Fruit fly (Drosophila melanogaster) whole organism, embryonic: ENCODE data around the gene sima.
A peak's percentile ranks its signal among the peaks of the same experiment; 100 is the strongest.

ENCODE experiments used
- Bdp1 ChIP-seq: fragments of 200-800 bp; sonication (Bioruptor generic); optimal IDR thresholded peaks from 3 replicates; lab custom pipeline; 2016; ENCODE audit warnings: missing biosample characterization, missing genetic modification characterization
- CG10147 ChIP-seq: fragments of 200-800 bp; sonication (Bioruptor generic); optimal IDR thresholded peaks from 2 replicates; lab custom pipeline; 2019; ENCODE audit warnings: missing biosample characterization, mild to moderate bottlenecking, missing genetic modification characterization, moderate library complexity
- CG10321 ChIP-seq: fragments of 200-800 bp; sonication (Bioruptor generic); IDR thresholded peaks from 2 replicates; pipeline ENCODE4 v1.3.6; 2022; ENCODE audit warnings: missing biosample characterization, missing genetic modification characterization
- CG10959 ChIP-seq: fragments of 200-800 bp; sonication (Bioruptor generic); IDR thresholded peaks from 2 replicates; pipeline ENCODE4 v1.3.6; 2022; ENCODE audit warnings: missing biosample characterization, missing genetic modification characterization
- CG10979 ChIP-seq: fragments of 200-800 bp; sonication (Bioruptor generic); optimal IDR thresholded peaks from 2 replicates; lab custom pipeline; 2018; ENCODE audit warnings: missing biosample characterization, mild to moderate bottlenecking, missing genetic modification characterization, moderate library complexity
- CG11085 ChIP-seq: fragments of 200-800 bp; sonication (Bioruptor generic); IDR thresholded peaks from 2 replicates; pipeline ENCODE4 v1.3.6; 2022; ENCODE audit warnings: missing biosample characterization, missing genetic modification characterization
- CG13296 ChIP-seq: fragments of 200-800 bp; sonication (Bioruptor generic); optimal IDR thresholded peaks from 3 replicates; lab custom pipeline; 2018; ENCODE audit warnings: missing biosample characterization, mild to moderate bottlenecking, missing genetic modification characterization
- CG13424 ChIP-seq: fragments of 200-800 bp; sonication (Bioruptor generic); optimal IDR thresholded peaks from 2 replicates; lab custom pipeline; 2019; ENCODE audit warnings: missing biosample characterization, mild to moderate bottlenecking, missing genetic modification characterization, moderate library complexity
- CG14014 ChIP-seq: fragments of 200-800 bp; sonication (Bioruptor generic); IDR thresholded peaks from 2 replicates; pipeline ENCODE4 v1.3.6; 2022; ENCODE audit warnings: missing biosample characterization, missing genetic modification characterization
- CG14710 ChIP-seq: fragments of 200-800 bp; sonication (Bioruptor generic); optimal IDR thresholded peaks from 3 replicates; lab custom pipeline; 2019; ENCODE audit warnings: missing biosample characterization, mild to moderate bottlenecking, missing genetic modification characterization, moderate library complexity
- CG15479 ChIP-seq: fragments of 200-800 bp; sonication (Bioruptor generic); optimal IDR thresholded peaks from 3 replicates; lab custom pipeline; 2019; ENCODE audit warnings: missing biosample characterization, mild to moderate bottlenecking, missing genetic modification characterization, moderate library complexity
- CG15514 ChIP-seq: fragments of 200-800 bp; sonication (Bioruptor generic); optimal IDR thresholded peaks from 3 replicates; lab custom pipeline; 2017; ENCODE audit warnings: missing biosample characterization, missing genetic modification characterization, mild to moderate bottlenecking, moderate library complexity, missing genetic modification reagents
- CG16813 ChIP-seq: fragments of 200-800 bp; sonication (Bioruptor generic); IDR thresholded peaks from 3 replicates; pipeline ENCODE4 v1.3.6; 2022; ENCODE audit warnings: missing biosample characterization, missing genetic modification characterization; ENCODE audit not compliant: partially characterized antibody
- CG17359 ChIP-seq: fragments of 200-800 bp; sonication (Bioruptor generic); optimal IDR thresholded peaks from 3 replicates; lab custom pipeline; 2018; ENCODE audit warnings: missing biosample characterization, mild to moderate bottlenecking, missing genetic modification characterization, moderate library complexity
- CG2116 ChIP-seq: fragments of 200-800 bp; sonication (Bioruptor generic); optimal IDR thresholded peaks from 3 replicates; lab custom pipeline; 2018; ENCODE audit warnings: missing biosample characterization, mild to moderate bottlenecking, missing genetic modification characterization
- CG2129 ChIP-seq: fragments of 200-800 bp; sonication (Bioruptor generic); IDR thresholded peaks from 2 replicates; pipeline ENCODE4 v1.3.6; 2022; ENCODE audit warnings: missing biosample characterization, missing genetic modification characterization; ENCODE audit not compliant: partially characterized antibody
- CG2199 ChIP-seq: fragments of 200-800 bp; sonication (Bioruptor generic); IDR thresholded peaks from 3 replicates; pipeline ENCODE4 v1.3.6; 2022; ENCODE audit warnings: missing biosample characterization, missing genetic modification characterization
- CG2202 ChIP-seq: fragments of 200-800 bp; sonication (Bioruptor generic); optimal IDR thresholded peaks from 2 replicates; lab custom pipeline; 2018; ENCODE audit warnings: missing biosample characterization, mild to moderate bottlenecking, missing genetic modification characterization
- CG32767 ChIP-seq: fragments of 200-800 bp; sonication (Bioruptor generic); IDR thresholded peaks from 2 replicates; pipeline ENCODE4 v1.3.6; 2022; ENCODE audit warnings: missing biosample characterization, missing genetic modification characterization
- CG4707 ChIP-seq: fragments of 200-800 bp; sonication (Bioruptor generic); optimal IDR thresholded peaks from 2 replicates; lab custom pipeline; 2018; ENCODE audit warnings: missing biosample characterization, mild to moderate bottlenecking, missing genetic modification characterization, moderate library complexity
- CG6765 ChIP-seq: fragments of 200-800 bp; sonication (Bioruptor generic); optimal IDR thresholded peaks from 3 replicates; lab custom pipeline; 2017; ENCODE audit warnings: missing biosample characterization, mild to moderate bottlenecking, missing genetic modification characterization
- CG7839 ChIP-seq: fragments of 200-800 bp; sonication (Bioruptor generic); optimal IDR thresholded peaks from 3 replicates; lab custom pipeline; 2018; ENCODE audit warnings: missing biosample characterization, mild to moderate bottlenecking, missing genetic modification characterization, moderate library complexity
- CG9727 ChIP-seq: fragments of 200-800 bp; sonication (Bioruptor generic); optimal IDR thresholded peaks from 3 replicates; lab custom pipeline; 2017; ENCODE audit warnings: missing biosample characterization, mild to moderate bottlenecking, missing genetic modification characterization
- CG9817 ChIP-seq: fragments of 200-800 bp; sonication (Bioruptor generic); optimal IDR thresholded peaks from 2 replicates; lab custom pipeline; 2018; ENCODE audit warnings: missing biosample characterization, mild to moderate bottlenecking, missing genetic modification characterization, moderate library complexity
- Dbx ChIP-seq: fragments of 200-800 bp; sonication (Bioruptor generic); IDR thresholded peaks from 3 replicates; pipeline ENCODE4 v1.3.6; 2022; ENCODE audit warnings: missing biosample characterization, missing genetic modification characterization
- HHEX ChIP-seq: fragments of 200-800 bp; sonication (Bioruptor generic); optimal IDR thresholded peaks from 3 replicates; lab custom pipeline; 2017; ENCODE audit warnings: missing biosample characterization, mild to moderate bottlenecking, missing genetic modification characterization, missing genetic modification reagents
- Hr3 ChIP-seq: fragments of 200-800 bp; sonication (Bioruptor generic); optimal IDR thresholded peaks from 3 replicates; lab custom pipeline; 2016; ENCODE audit warnings: missing biosample characterization, missing genetic modification characterization
- Kr ChIP-seq: fragments of 200-800 bp; sonication (Bioruptor generic); optimal IDR thresholded peaks from 2 replicates; lab custom pipeline; 2017; ENCODE audit warnings: missing biosample characterization, mild to moderate bottlenecking, missing genetic modification characterization
- MBD-R2 ChIP-seq: fragments of 200-800 bp; sonication (Bioruptor generic); IDR thresholded peaks from 2 replicates; pipeline ENCODE4 v1.3.6; 2022; ENCODE audit warnings: missing biosample characterization, missing genetic modification characterization
- Nf-YC ChIP-seq: fragments of 200-800 bp; optimal IDR thresholded peaks from 3 replicates; lab custom pipeline; 2019; ENCODE audit warnings: missing biosample characterization, mild to moderate bottlenecking, missing genetic modification characterization, moderate library complexity
- NfI ChIP-seq: fragments of 200-800 bp; sonication (Bioruptor generic); optimal IDR thresholded peaks from 3 replicates; lab custom pipeline; 2018; ENCODE audit warnings: missing biosample characterization, mild to moderate bottlenecking, missing genetic modification characterization, moderate library complexity
- Xbp1 ChIP-seq: fragments of 200-800 bp; sonication (Bioruptor generic); optimal IDR thresholded peaks from 3 replicates; lab custom pipeline; 2016; ENCODE audit warnings: missing biosample characterization, mild to moderate bottlenecking, missing genetic modification characterization
- amos ChIP-seq: fragments of 200-800 bp; sonication (Bioruptor generic); IDR thresholded peaks from 2 replicates; pipeline ENCODE4 v1.3.6; 2022; ENCODE audit warnings: missing biosample characterization, missing genetic modification characterization; ENCODE audit not compliant: partially characterized antibody
- caup ChIP-seq: fragments of 200-800 bp; sonication (Bioruptor generic); optimal IDR thresholded peaks from 3 replicates; lab custom pipeline; 2017; ENCODE audit warnings: missing biosample characterization, mild to moderate bottlenecking, missing genetic modification characterization, moderate library complexity; ENCODE audit not compliant: severe bottlenecking
- crp ChIP-seq, 2 experiments: fragments of 200-800 bp; sonication (Bioruptor generic); optimal IDR thresholded peaks; 2 replicates in 1 of 2; 3 replicates in 1 of 2; lab custom pipeline; 2017; ENCODE audit warnings: missing biosample characterization in 2 of 2, missing genetic modification characterization in 2 of 2, mild to moderate bottlenecking in 1 of 2, moderate library complexity in 1 of 2
- fd96Cb ChIP-seq: fragments of 200-800 bp; sonication (Bioruptor generic); optimal IDR thresholded peaks from 2 replicates; lab custom pipeline; 2018; ENCODE audit warnings: missing biosample characterization, mild to moderate bottlenecking, missing genetic modification characterization, moderate library complexity
- fu2 ChIP-seq: fragments of 200-800 bp; sonication (Bioruptor generic); optimal IDR thresholded peaks from 2 replicates; lab custom pipeline; 2016; ENCODE audit warnings: missing biosample characterization, missing genetic modification characterization
- gsb ChIP-seq: fragments of 200-800 bp; sonication (Bioruptor generic); IDR thresholded peaks from 2 replicates; pipeline ENCODE4 v1.3.6; 2022; ENCODE audit warnings: missing biosample characterization, missing genetic modification characterization
- lab ChIP-seq: fragments of 200-800 bp; sonication (Bioruptor generic); optimal IDR thresholded peaks from 3 replicates; lab custom pipeline; 2017; ENCODE audit warnings: missing biosample characterization, missing genetic modification characterization, mild to moderate bottlenecking, moderate library complexity, missing genetic modification reagents
- lmd ChIP-seq: fragments of 200-800 bp; sonication (Bioruptor generic); IDR thresholded peaks from 2 replicates; pipeline ENCODE4 v1.3.6; 2022; ENCODE audit warnings: missing biosample characterization, missing genetic modification characterization
- mld ChIP-seq: fragments of 200-800 bp; sonication (Bioruptor generic); IDR thresholded peaks from 3 replicates; pipeline ENCODE4 v1.3.6; 2022; ENCODE audit warnings: missing biosample characterization, missing genetic modification characterization; ENCODE audit not compliant: partially characterized antibody
- nau ChIP-seq: fragments of 200-800 bp; sonication (Bioruptor generic); optimal IDR thresholded peaks from 3 replicates; lab custom pipeline; 2017; ENCODE audit warnings: missing biosample characterization, mild to moderate bottlenecking, missing genetic modification characterization, missing genetic modification reagents
- nerfin-2 ChIP-seq: fragments of 200-800 bp; sonication (Bioruptor generic); IDR thresholded peaks from 2 replicates; pipeline ENCODE4 v1.3.6; 2022; ENCODE audit warnings: missing biosample characterization, missing genetic modification characterization; ENCODE audit not compliant: partially characterized antibody
- oc ChIP-seq: fragments of 200-800 bp; sonication (Bioruptor generic); optimal IDR thresholded peaks from 2 replicates; lab custom pipeline; 2018; ENCODE audit warnings: missing biosample characterization, mild to moderate bottlenecking, missing genetic modification characterization, moderate library complexity
- sob ChIP-seq: fragments of 200-800 bp; sonication (Bioruptor generic); IDR thresholded peaks from 2 replicates; pipeline ENCODE4 v1.3.6; 2022; ENCODE audit warnings: missing biosample characterization, missing genetic modification characterization
- ssp ChIP-seq: fragments of 200-800 bp; sonication (Bioruptor generic); IDR thresholded peaks from 2 replicates; pipeline ENCODE4 v1.3.6; 2022; ENCODE audit warnings: missing biosample characterization, missing genetic modification characterization
- zen2 ChIP-seq: fragments of 200-800 bp; sonication (Bioruptor generic); IDR thresholded peaks from 3 replicates; pipeline ENCODE4 v1.3.6; 2022; ENCODE audit warnings: missing biosample characterization, missing genetic modification characterization; ENCODE audit not compliant: partially characterized antibody

sima gene

dm6 chr3R:30056592-30057135 lies 1.4 kb upstream of the sima start, which contains the start of the genes CG7950 and Rpp14a (continued):
- peak; percentile 80 for TF ChIP-seq MBD-R2 (GFP tag; lab: Robert Waterston, UW)
- TF ChIP-seq CG2199 = no peak
- peak; percentile 55 for TF ChIP-seq CG10979
- peak; percentile 79 for TF ChIP-seq NfI (GFP tag; lab: Kevin White, UChicago)
- TF ChIP-seq CG2202 = peak; percentile 55
- TF ChIP-seq fd96Cb (tag; lab: Kevin White, UChicago) = peak; percentile 51
- no peak for TF ChIP-seq CG15479 (GFP tag; lab: Kevin White, UChicago)
- TF ChIP-seq HHEX (GFP tag; lab: Kevin White, UChicago) = peak; percentile 42
- TF ChIP-seq Hr3 (GFP tag; lab: Kevin White, UChicago) = peak; percentile 84
- peak; percentile 59; the same call in 1 of the 2 replicates for TF ChIP-seq gsb
- peak; percentile 5 for TF ChIP-seq CG4707 (GFP tag; lab: Kevin White, UChicago)
- TF ChIP-seq CG14710 (tag; lab: Kevin White, UChicago) = peak; percentile 78
- no peak for TF ChIP-seq CG6765
- peak; percentile 87 for TF ChIP-seq Dbx (GFP tag; lab: Robert Waterston, UW)
- TF ChIP-seq sob = peak; percentile 76
- TF ChIP-seq CG14014 (GFP tag; lab: Robert Waterston, UW) = peak; percentile 80
- peak; percentile 74 for TF ChIP-seq oc (tag; lab: Kevin White, UChicago)
- peak; percentile 64 for TF ChIP-seq CG2116 (GFP tag; lab: Kevin White, UChicago)
- TF ChIP-seq zen2 (GFP tag; lab: Robert Waterston, UW) = no peak; the same call in 2 of the 3 replicates
- TF ChIP-seq Nf-YC (tag; lab: Kevin White, UChicago) = peak; percentile 65
- TF ChIP-seq crp (GFP tag; optimal IDR thresholded peaks at IDR 0.05; lab: Kevin White, UChicago) = peak; percentile 71 to 93
- peak; percentile 69 for TF ChIP-seq CG17359
- peak; percentile 68 for TF ChIP-seq CG10147
- TF ChIP-seq Xbp1 = peak; percentile 88
- peak; percentile 62 for TF ChIP-seq CG13296 (GFP tag; lab: Kevin White, UChicago)
- TF ChIP-seq Bdp1 (GFP tag; lab: Kevin White, UChicago) = peak; percentile 71
- peak; percentile 92 for TF ChIP-seq CG15514 (GFP tag; lab: Kevin White, UChicago)
- TF ChIP-seq caup (GFP tag; lab: Kevin White, UChicago) = peak; percentile 69
- TF ChIP-seq CG7839 (tag; lab: Kevin White, UChicago) = peak; percentile 69
- TF ChIP-seq amos (GFP tag; lab: Robert Waterston, UW) = no peak
- TF ChIP-seq lmd = peak; percentile 76
- no peak for TF ChIP-seq nerfin-2 (GFP tag; lab: Robert Waterston, UW)
- peak; percentile 84 for TF ChIP-seq lab (GFP tag; lab: Kevin White, UChicago)
- no peak for TF ChIP-seq CG16813 (GFP tag; lab: Robert Waterston, UW)
- TF ChIP-seq CG11085 (GFP tag; lab: Robert Waterston, UW) = peak; percentile 68
- TF ChIP-seq fu2 = peak; percentile 73
- peak; percentile 71 for TF ChIP-seq CG9727
- TF ChIP-seq ssp (GFP tag; lab: Robert Waterston, UW) = peak; percentile 47
- peak; percentile 71 for TF ChIP-seq CG32767 (GFP tag; lab: Robert Waterston, UW)
- 0 out of 2 replicates have a peak, but pooled peaks have one; percentile 41 for TF ChIP-seq CG10321 (GFP tag; lab: Robert Waterston, UW)
- TF ChIP-seq CG9817 (tag; lab: Kevin White, UChicago) = peak; percentile 86
- TF ChIP-seq mld (GFP tag; lab: Robert Waterston, UW) = no peak
- TF ChIP-seq Kr = no peak
- TF ChIP-seq nau (GFP tag; lab: Kevin White, UChicago) = peak; percentile 36
- peak; percentile 41; the same call in 1 of the 2 replicates for TF ChIP-seq CG10959 (GFP tag; lab: Robert Waterston, UW)
- TF ChIP-seq CG13424 (tag; lab: Kevin White, UChicago) = peak; percentile 86
- no peak for TF ChIP-seq CG2129 (GFP tag; lab: Robert Waterston, UW)
